Worm (Caenorhabditis elegans): ENCODE results near the gene F14H3.6.

DNA sequence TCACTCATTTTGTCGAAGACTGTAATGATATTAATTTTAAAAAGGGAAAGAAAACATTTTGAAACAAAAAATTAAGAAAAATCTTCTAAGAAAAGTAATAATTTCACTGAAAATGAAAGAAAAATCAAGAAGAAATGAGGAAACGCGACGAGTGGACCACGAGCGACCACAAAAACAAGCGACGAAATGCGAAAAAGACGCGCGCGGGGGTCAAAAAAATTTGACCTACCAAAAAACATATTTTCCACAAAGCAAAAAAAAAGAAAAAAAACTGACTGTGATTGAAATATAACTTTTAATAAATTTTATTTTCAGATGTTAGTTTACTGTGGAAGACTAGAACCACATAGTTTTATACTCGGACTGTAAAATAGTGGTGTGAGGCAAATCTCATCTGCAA, at the start of gene F14H3.6:
- TF ChIP-seq nhr-237 (tag; optimal IDR thresholded peaks at IDR 0.05), result no peak
- TF ChIP-seq nhr-76 (tag; optimal IDR thresholded peaks at IDR 0.05), result no peak
- TF ChIP-seq elt-3 (tag; optimal IDR thresholded peaks at IDR 0.05), result no peak
- TF ChIP-seq nhr-28 (tag; optimal IDR thresholded peaks at IDR 0.05), result no peak
- no peak for TF ChIP-seq unc-62 (GFP tag; optimal IDR thresholded peaks at IDR 0.05)
- no peak for TF ChIP-seq M03D4.4 (tag; optimal IDR thresholded peaks at IDR 0.05)
- TF ChIP-seq elt-1 (tag; optimal IDR thresholded peaks at IDR 0.05; ENCODE audit: borderline replicate concordance, insufficient read depth), result no peak
- no peak for TF ChIP-seq nhr-2 (tag; optimal IDR thresholded peaks at IDR 0.05)
- no peak for TF ChIP-seq lin-13 (tag; optimal IDR thresholded peaks at IDR 0.05)
- no peak for TF ChIP-seq lin-32 (GFP tag; optimal IDR thresholded peaks at IDR 0.05)
- no peak for TF ChIP-seq ceh-43 (GFP tag; optimal IDR thresholded peaks at IDR 0.05)
- TF ChIP-seq pha-4 (tag; optimal IDR thresholded peaks at IDR 0.05), result no peak
- no peak for TF ChIP-seq unc-39 (tag; optimal IDR thresholded peaks at IDR 0.05)
